Fruit fly (Drosophila melanogaster) whole organism, pupa: Measurements from ENCODE around the gene CG32483.

Source experiments
- CG10348 ChIP-seq: fragments of 200-800 bp; sonication (Bioruptor generic); IDR thresholded peaks from 2 replicates; pipeline ENCODE4 v1.3.6; 2022; ENCODE audit warnings: missing biosample characterization, missing genetic modification characterization
- CG12605 ChIP-seq: fragments of 200-800 bp; sonication (Bioruptor generic); IDR thresholded peaks from 2 replicates; pipeline ENCODE4 v1.3.6; 2022; ENCODE audit warnings: missing biosample characterization, missing genetic modification characterization
- CG13204 ChIP-seq: fragments of 200-800 bp; sonication (Bioruptor generic); optimal IDR thresholded peaks from 2 replicates; lab custom pipeline; 2018; ENCODE audit warnings: missing biosample characterization, mild to moderate bottlenecking, missing genetic modification characterization, moderate library complexity
- CG14655 ChIP-seq: fragments of 200-800 bp; sonication (Bioruptor generic); optimal IDR thresholded peaks from 3 replicates; lab custom pipeline; 2017; ENCODE audit warnings: mild to moderate bottlenecking, missing biosample characterization, missing genetic modification reagents, missing genetic modification characterization
- CG15710 ChIP-seq: fragments of 200-800 bp; sonication (Bioruptor generic); optimal IDR thresholded peaks from 2 replicates; lab custom pipeline; 2018; ENCODE audit warnings: missing biosample characterization, mild to moderate bottlenecking, missing genetic modification characterization, moderate library complexity
- CG17806 ChIP-seq: fragments of 200-800 bp; sonication (Bioruptor generic); optimal IDR thresholded peaks from 2 replicates; lab custom pipeline; 2018; ENCODE audit warnings: missing biosample characterization, mild to moderate bottlenecking, missing genetic modification characterization, moderate library complexity
- CG32121 ChIP-seq: fragments of 200-800 bp; sonication (Bioruptor generic); IDR thresholded peaks from 2 replicates; pipeline ENCODE4 v1.3.6; 2022; ENCODE audit warnings: missing biosample characterization, missing genetic modification characterization
- CG34367 ChIP-seq: fragments of 200-800 bp; sonication (Bioruptor generic); optimal IDR thresholded peaks from 2 replicates; lab custom pipeline; 2018; ENCODE audit warnings: missing biosample characterization, mild to moderate bottlenecking, missing genetic modification characterization
- CG4496 ChIP-seq: fragments of 200-800 bp; sonication (Bioruptor generic); IDR thresholded peaks from 3 replicates; pipeline ENCODE4 v1.3.6; 2022; ENCODE audit warnings: missing biosample characterization, missing genetic modification characterization
- CG8159 ChIP-seq: fragments of 200-800 bp; sonication (Bioruptor generic); optimal IDR thresholded peaks from 3 replicates; lab custom pipeline; 2018; ENCODE audit warnings: missing biosample characterization, mild to moderate bottlenecking, missing genetic modification characterization, moderate library complexity
- CG8301 ChIP-seq: fragments of 200-800 bp; sonication (Bioruptor generic); optimal IDR thresholded peaks from 2 replicates; lab custom pipeline; 2018; ENCODE audit warnings: missing biosample characterization, mild to moderate bottlenecking, missing genetic modification characterization
- CG9948 ChIP-seq: fragments of 200-800 bp; sonication (Bioruptor generic); optimal IDR thresholded peaks from 2 replicates; lab custom pipeline; 2018; ENCODE audit warnings: missing biosample characterization, mild to moderate bottlenecking, missing genetic modification characterization, moderate library complexity
- D1 ChIP-seq: fragments of 200-800 bp; sonication (Bioruptor generic); optimal IDR thresholded peaks from 2 replicates; lab custom pipeline; 2018; ENCODE audit warnings: missing biosample characterization, mild to moderate bottlenecking, missing genetic modification characterization, moderate library complexity
- EcR ChIP-seq: fragments of 200-800 bp; sonication (Bioruptor generic); optimal IDR thresholded peaks from 3 replicates; lab custom pipeline; 2019; ENCODE audit warnings: missing biosample characterization, missing genetic modification characterization, mild to moderate bottlenecking, moderate library complexity, missing genetic modification reagents
- Ets98B ChIP-seq: fragments of 200-800 bp; sonication (Bioruptor generic); IDR thresholded peaks from 2 replicates; pipeline ENCODE4 v1.3.6; 2022; ENCODE audit warnings: missing biosample characterization, missing genetic modification characterization
- Pif1A ChIP-seq: fragments of 200-800 bp; sonication (Bioruptor generic); optimal IDR thresholded peaks from 3 replicates; lab custom pipeline; 2016; ENCODE audit warnings: missing biosample characterization, missing genetic modification characterization
- Pif1B ChIP-seq: fragments of 200-800 bp; sonication (Bioruptor generic); optimal IDR thresholded peaks from 3 replicates; lab custom pipeline; 2016; ENCODE audit warnings: missing biosample characterization, missing genetic modification characterization
- Snoo ChIP-seq: fragments of 200-800 bp; sonication (Bioruptor generic); optimal IDR thresholded peaks from 3 replicates; lab custom pipeline; 2017; ENCODE audit warnings: missing biosample characterization, mild to moderate bottlenecking, missing genetic modification characterization, inconsistent platforms
- fd96Ca ChIP-seq: fragments of 200-800 bp; sonication (Bioruptor generic); IDR thresholded peaks from 3 replicates; pipeline ENCODE4 v1.3.6; 2022; ENCODE audit warnings: missing biosample characterization, missing genetic modification characterization
- gl ChIP-seq: fragments of 200-800 bp; sonication (Bioruptor generic); optimal IDR thresholded peaks from 2 replicates; lab custom pipeline; 2018; ENCODE audit warnings: missing biosample characterization, mild to moderate bottlenecking, missing genetic modification characterization
- rn ChIP-seq: fragments of 200-800 bp; sonication (Bioruptor generic); IDR thresholded peaks from 2 replicates; pipeline ENCODE4 v1.3.6; 2022; ENCODE audit warnings: missing biosample characterization, missing genetic modification characterization

The CG32483 gene

DNA sequence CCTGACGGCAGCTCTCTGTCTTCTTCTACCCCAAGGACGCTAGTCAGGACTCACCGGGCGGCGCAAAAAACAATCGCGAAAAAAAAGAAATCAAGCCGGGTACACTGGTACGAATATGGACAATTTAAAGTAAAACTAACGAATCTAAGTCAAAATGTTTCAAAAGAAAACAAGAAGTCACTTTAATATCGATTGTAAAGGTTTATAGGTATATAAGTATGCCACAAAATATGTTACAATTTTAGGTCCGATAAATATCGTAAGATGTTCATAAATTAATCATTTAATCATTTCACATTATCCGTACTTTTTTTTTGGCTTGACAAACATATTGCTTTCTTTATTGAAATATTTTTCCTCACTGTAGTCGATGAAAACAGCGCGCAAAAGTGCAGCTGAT lies 26.2 kb upstream of the CG32483 start:
- TF ChIP-seq CG17806 (tag; lab: Kevin White, UChicago) (peak; percentile 9), CG12605 (GFP tag; lab: Robert Waterston, UW) (no peak), CG8159 (peak; percentile 35), Pif1B (GFP tag; lab: Kevin White, UChicago) (no peak)

DNA sequence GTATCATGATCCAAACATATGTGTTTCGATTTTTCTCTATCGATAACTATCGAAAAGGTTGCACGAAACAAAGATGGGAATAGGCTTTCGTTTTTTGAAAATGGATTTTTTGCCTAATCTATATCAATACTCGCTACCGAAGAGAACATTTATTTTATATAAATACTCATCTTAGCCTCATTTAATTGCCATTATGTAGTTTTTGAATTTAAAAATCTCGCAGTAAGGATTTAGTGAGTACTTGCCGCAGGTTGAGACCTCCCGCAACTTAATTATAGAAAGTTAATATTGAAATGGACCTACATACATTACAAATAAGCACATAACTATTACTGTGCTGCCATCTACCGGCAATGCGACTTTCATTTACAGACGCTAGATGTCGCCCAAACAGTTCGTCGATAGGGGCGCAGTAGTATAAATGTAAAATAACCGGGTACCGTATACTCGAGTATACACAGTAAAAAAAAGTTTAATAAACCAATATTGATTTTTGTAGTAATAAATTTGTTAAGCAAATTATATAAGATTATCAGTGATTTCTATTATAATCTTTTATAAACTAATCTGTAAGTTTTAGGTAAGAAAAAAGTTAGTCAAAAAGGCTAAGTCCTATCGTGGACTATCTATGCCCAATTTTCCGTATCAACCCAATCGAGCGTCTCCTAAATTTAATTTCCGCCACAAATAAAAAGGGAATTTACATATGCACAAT lies 22.1 kb upstream of the CG32483 start, which contains the start of gene CG13896:
Gene CG13896 (minus strand): TSS at position 12 of the 715 bp plus-strand sequence.
- no peak for TF ChIP-seq gl (tag; lab: Kevin White, UChicago)
- no peak for TF ChIP-seq CG10348 (GFP tag; lab: Robert Waterston, UW)
- TF ChIP-seq CG8159: peak; percentile 67
- peak; percentile 57 for TF ChIP-seq CG8301
- peak; percentile 71; the same call in 1 of the 2 replicates for TF ChIP-seq CG32121
- TF ChIP-seq Snoo: peak; percentile 63
- peak; percentile 64 for TF ChIP-seq CG12605 (GFP tag; lab: Robert Waterston, UW)
- peak; percentile 62; the same call in 1 of the 3 replicates for TF ChIP-seq fd96Ca
- peak; percentile 34 for TF ChIP-seq CG15710
- TF ChIP-seq CG17806 (tag; lab: Kevin White, UChicago): peak; percentile 62
- TF ChIP-seq Pif1A (GFP tag; lab: Kevin White, UChicago): peak; percentile 65
- TF ChIP-seq CG14655 (GFP tag; lab: Kevin White, UChicago): peak; percentile 73
- no peak for TF ChIP-seq EcR (GFP tag; lab: Kevin White, UChicago)
- peak; percentile 29 for TF ChIP-seq CG13204 (GFP tag; lab: Kevin White, UChicago)
- TF ChIP-seq CG34367 (tag; lab: Kevin White, UChicago): peak; percentile 55
- TF ChIP-seq CG9948: peak; percentile 49
- TF ChIP-seq D1: peak; percentile 40
- peak; percentile 63 for TF ChIP-seq Pif1B (GFP tag; lab: Kevin White, UChicago)
- peak; percentile 47 for TF ChIP-seq Ets98B
- peak; percentile 64; the same call in 2 of the 3 replicates for TF ChIP-seq CG4496 (GFP tag; lab: Robert Waterston, UW)
- TF ChIP-seq rn: no peak; the same call in 1 of the 2 replicates
- TF ChIP-seq, all 21 proteins: peak for 17

DNA sequence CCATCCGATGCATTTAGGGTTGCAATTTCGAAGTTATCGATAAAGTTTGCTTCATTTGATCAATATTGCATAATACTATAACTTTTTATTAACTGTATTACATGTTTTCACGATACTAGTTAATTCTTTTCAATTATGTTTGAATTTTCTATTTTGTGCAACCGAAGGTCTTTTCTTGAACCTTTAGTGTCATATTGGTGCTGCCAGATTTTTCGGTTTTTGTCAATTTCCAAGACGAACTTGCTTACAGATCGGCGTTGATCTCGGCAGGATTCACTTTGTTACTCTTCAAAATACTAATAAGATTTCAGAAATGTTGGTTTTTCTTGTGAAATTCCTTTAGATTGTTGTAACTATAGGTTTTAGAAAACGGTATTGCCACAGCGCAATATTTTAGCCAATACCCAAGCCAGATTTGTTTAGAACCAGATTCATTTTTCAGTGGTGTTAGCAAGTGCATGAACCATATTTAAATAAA lies 20.5 kb upstream of the CG32483 start, which contains the start of gene CkIIalpha-i3:
Gene CkIIalpha-i3 (minus strand): TSS at position 263 of the 478 bp plus-strand sequence.
- TF ChIP-seq EcR (GFP tag; lab: Kevin White, UChicago): no peak
- TF ChIP-seq CG12605 (GFP tag; lab: Robert Waterston, UW): no peak
- TF ChIP-seq CG34367 (tag; lab: Kevin White, UChicago): no peak
- TF ChIP-seq CG9948: no peak
- TF ChIP-seq CG32121: no peak
- no peak for TF ChIP-seq CG8301
- TF ChIP-seq CG10348 (GFP tag; lab: Robert Waterston, UW): no peak
- no peak for TF ChIP-seq Pif1A (GFP tag; lab: Kevin White, UChicago)
- no peak for TF ChIP-seq Ets98B
- no peak for TF ChIP-seq CG14655 (GFP tag; lab: Kevin White, UChicago)
- no peak for TF ChIP-seq Pif1B (GFP tag; lab: Kevin White, UChicago)
- TF ChIP-seq CG15710: no peak
- TF ChIP-seq CG17806 (tag; lab: Kevin White, UChicago): no peak
- no peak for TF ChIP-seq fd96Ca
- TF ChIP-seq rn: no peak
- TF ChIP-seq gl (tag; lab: Kevin White, UChicago): no peak
- TF ChIP-seq CG13204 (GFP tag; lab: Kevin White, UChicago): no peak
- no peak for TF ChIP-seq CG8159
- no peak for TF ChIP-seq D1

DNA sequence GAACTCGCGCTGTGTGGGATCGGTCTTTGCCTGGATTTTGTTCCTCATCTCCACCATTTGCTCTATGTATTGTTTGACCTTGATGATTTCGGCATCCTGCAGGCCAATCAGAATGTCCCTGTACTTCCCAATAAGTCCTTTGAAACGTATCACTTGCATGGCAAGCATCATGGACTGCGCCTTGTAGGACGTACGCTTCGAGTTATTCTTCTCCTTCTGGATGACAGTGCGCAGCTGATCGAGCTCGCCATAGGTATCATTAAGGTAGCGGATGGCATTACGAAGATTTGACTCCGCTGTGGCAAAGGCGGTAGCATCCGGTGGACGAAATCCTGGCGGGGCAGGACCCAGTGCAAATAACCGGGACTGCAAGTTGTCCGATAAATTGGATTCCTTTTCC lies 20.0 kb upstream of the CG32483 start:
- TF ChIP-seq fd96Ca: no peak
- no peak for TF ChIP-seq CG9948
- no peak for TF ChIP-seq CG34367 (tag; lab: Kevin White, UChicago)
- no peak for TF ChIP-seq Pif1B (GFP tag; lab: Kevin White, UChicago)
- TF ChIP-seq Snoo: no peak
- TF ChIP-seq EcR (GFP tag; lab: Kevin White, UChicago): no peak
- TF ChIP-seq CG14655 (GFP tag; lab: Kevin White, UChicago): no peak
- TF ChIP-seq Pif1A (GFP tag; lab: Kevin White, UChicago): no peak
- no peak for TF ChIP-seq CG10348 (GFP tag; lab: Robert Waterston, UW)
- no peak for TF ChIP-seq CG4496 (GFP tag; lab: Robert Waterston, UW)
- TF ChIP-seq CG15710: no peak
- TF ChIP-seq Ets98B: no peak
- no peak for TF ChIP-seq gl (tag; lab: Kevin White, UChicago)
- no peak for TF ChIP-seq CG32121
- no peak for TF ChIP-seq CG8301
- no peak for TF ChIP-seq CG8159
- no peak for TF ChIP-seq CG13204 (GFP tag; lab: Kevin White, UChicago)
- TF ChIP-seq CG17806 (tag; lab: Kevin White, UChicago): no peak
- TF ChIP-seq CG12605 (GFP tag; lab: Robert Waterston, UW): no peak
- no peak for TF ChIP-seq rn

DNA sequence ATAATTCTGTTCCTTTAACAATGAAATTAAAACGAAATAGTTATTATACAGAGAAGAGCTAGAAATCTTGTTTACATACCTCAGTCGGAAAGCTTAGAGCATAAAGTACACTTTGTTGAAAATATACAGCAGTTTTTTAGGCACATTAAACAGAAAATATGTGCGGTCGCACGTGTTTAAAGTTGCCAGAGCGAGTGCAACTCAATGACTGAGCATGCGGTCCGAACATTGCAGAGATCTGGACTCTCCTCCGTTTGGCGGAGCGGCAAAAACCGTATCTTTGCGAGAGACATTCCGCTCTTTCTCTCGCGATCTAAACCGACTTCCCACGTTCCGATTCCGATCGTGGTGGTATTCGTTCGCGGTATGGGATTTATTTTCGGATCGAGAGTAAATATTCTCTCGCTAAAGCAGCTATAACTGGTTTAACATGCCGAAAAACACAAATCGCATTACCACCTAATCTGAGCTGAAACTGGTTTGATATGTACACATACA lies 18.2 kb upstream of the CG32483 start, which contains the start of gene CG13895:
Gene CG13895 (minus strand): TSS at position 214 of the 498 bp plus-strand sequence.
- TF ChIP-seq CG12605 (GFP tag; lab: Robert Waterston, UW): no peak
- TF ChIP-seq Pif1B (GFP tag; lab: Kevin White, UChicago): no peak
- TF ChIP-seq CG13204 (GFP tag; lab: Kevin White, UChicago): no peak
- TF ChIP-seq rn: no peak
- TF ChIP-seq Ets98B: no peak
- no peak for TF ChIP-seq Snoo
- 0 out of 3 replicates have a peak, but pooled peaks have one; percentile 42 for TF ChIP-seq CG4496 (GFP tag; lab: Robert Waterston, UW)
- TF ChIP-seq EcR (GFP tag; lab: Kevin White, UChicago): peak; percentile 20
- TF ChIP-seq CG17806 (tag; lab: Kevin White, UChicago): no peak
- no peak for TF ChIP-seq CG14655 (GFP tag; lab: Kevin White, UChicago)
